Fruit fly (Drosophila melanogaster) whole organism, embryonic: ENCODE results near the gene CG11811.

Experiments
- Abd-B ChIP-seq: fragments of 200-800 bp; sonication (Bioruptor generic); optimal IDR thresholded peaks from 2 replicates; lab custom pipeline; 2018; ENCODE audit warnings: missing biosample characterization, mild to moderate bottlenecking, missing genetic modification characterization, moderate library complexity
- Ada2b ChIP-seq: fragments of 200-800 bp; sonication (Bioruptor generic); IDR thresholded peaks from 2 replicates; pipeline ENCODE4 v1.3.6; 2022; ENCODE audit warnings: missing biosample characterization, missing genetic modification characterization
- Asciz ChIP-seq: fragments of 200-800 bp; sonication (Bioruptor generic); optimal IDR thresholded peaks from 2 replicates; lab custom pipeline; 2017; ENCODE audit warnings: missing biosample characterization, mild to moderate bottlenecking, missing genetic modification characterization, missing genetic modification reagents
- Atf6 ChIP-seq: fragments of 200-800 bp; sonication (Bioruptor generic); IDR thresholded peaks from 2 replicates; pipeline ENCODE4 v1.3.6; 2022; ENCODE audit warnings: missing biosample characterization, missing genetic modification characterization
- B-H1 ChIP-seq: fragments of 200-800 bp; sonication (Bioruptor generic); IDR thresholded peaks from 3 replicates; pipeline ENCODE4 v1.3.6; 2022; ENCODE audit warnings: missing biosample characterization, missing genetic modification characterization
- CG1024 ChIP-seq: fragments of 200-800 bp; sonication (Bioruptor generic); IDR thresholded peaks from 2 replicates; pipeline ENCODE4 v1.3.6; 2022; ENCODE audit warnings: missing biosample characterization, missing genetic modification characterization
- CG10274 ChIP-seq: fragments of 200-800 bp; sonication (Bioruptor generic); optimal IDR thresholded peaks from 3 replicates; lab custom pipeline; 2017; ENCODE audit warnings: missing biosample characterization, mild to moderate bottlenecking, missing genetic modification characterization
- CG11085 ChIP-seq: fragments of 200-800 bp; sonication (Bioruptor generic); IDR thresholded peaks from 2 replicates; pipeline ENCODE4 v1.3.6; 2022; ENCODE audit warnings: missing biosample characterization, missing genetic modification characterization
- CG11723 ChIP-seq: fragments of 200-800 bp; sonication (Bioruptor generic); optimal IDR thresholded peaks from 2 replicates; lab custom pipeline; 2017; ENCODE audit warnings: missing biosample characterization, mild to moderate bottlenecking, missing genetic modification characterization
- CG16779 ChIP-seq: fragments of 200-800 bp; sonication (Bioruptor generic); IDR thresholded peaks from 2 replicates; pipeline ENCODE4 v1.3.6; 2022; ENCODE audit warnings: missing biosample characterization, missing genetic modification characterization
- CG16863 ChIP-seq: fragments of 200-800 bp; sonication (Bioruptor generic); optimal IDR thresholded peaks from 3 replicates; lab custom pipeline; 2016; ENCODE audit warnings: missing biosample characterization, missing genetic modification characterization
- CG17568 ChIP-seq: fragments of 200-800 bp; sonication (Bioruptor generic); optimal IDR thresholded peaks from 2 replicates; lab custom pipeline; 2018; ENCODE audit warnings: missing biosample characterization, mild to moderate bottlenecking, missing genetic modification characterization, moderate library complexity
- CG1792 ChIP-seq: fragments of 200-800 bp; sonication (Bioruptor generic); optimal IDR thresholded peaks from 2 replicates; lab custom pipeline; 2016; ENCODE audit warnings: missing biosample characterization, missing genetic modification characterization
- CG18262 ChIP-seq: fragments of 200-800 bp; optimal IDR thresholded peaks from 3 replicates; lab custom pipeline; 2019; ENCODE audit warnings: missing biosample characterization, mild to moderate bottlenecking, missing genetic modification characterization, moderate library complexity
- CG31224 ChIP-seq: fragments of 200-800 bp; sonication (Bioruptor generic); IDR thresholded peaks from 2 replicates; pipeline ENCODE4 v1.3.6; 2022; ENCODE audit warnings: missing biosample characterization, missing genetic modification characterization
- CG42726 ChIP-seq: fragments of 200-800 bp; sonication (Bioruptor generic); IDR thresholded peaks from 2 replicates; pipeline ENCODE4 v1.3.6; 2022; ENCODE audit warnings: missing biosample characterization, missing genetic modification characterization; ENCODE audit not compliant: partially characterized antibody
- CG4424 ChIP-seq: fragments of 200-800 bp; sonication (Bioruptor generic); optimal IDR thresholded peaks from 3 replicates; lab custom pipeline; 2016; ENCODE audit warnings: missing biosample characterization, missing genetic modification characterization
- CG8359 ChIP-seq: fragments of 200-800 bp; sonication (Bioruptor generic); optimal IDR thresholded peaks from 2 replicates; lab custom pipeline; 2017; ENCODE audit warnings: missing biosample characterization, mild to moderate bottlenecking, missing genetic modification characterization, borderline replicate concordance
- E2f1 ChIP-seq: fragments of 200-800 bp; sonication (Bioruptor generic); IDR thresholded peaks from 2 replicates; pipeline ENCODE4 v1.3.6; 2022; ENCODE audit warnings: missing biosample characterization, missing genetic modification characterization
- Ets65A ChIP-seq: fragments of 200-800 bp; sonication (Bioruptor generic); peaks from one replicate; lab custom pipeline; 2016; ENCODE audit warnings: missing biosample characterization, missing genetic modification characterization
- Hr39 ChIP-seq: fragments of >200 bp; optimal IDR thresholded peaks from 2 replicates; lab custom pipeline; 2017
- Max ChIP-seq: fragments of 200-800 bp; sonication (Bioruptor generic); optimal IDR thresholded peaks from 2 replicates; lab custom pipeline; 2016; ENCODE audit warnings: missing biosample characterization, mild to moderate bottlenecking, missing genetic modification characterization
- Mrtf ChIP-seq: fragments of 200-800 bp; sonication (Bioruptor generic); IDR thresholded peaks from 3 replicates; pipeline ENCODE4 v1.3.6; 2022; ENCODE audit warnings: missing biosample characterization, missing genetic modification characterization
- Poxn ChIP-seq: fragments of 200-800 bp; sonication (Bioruptor generic); IDR thresholded peaks from 2 replicates; pipeline ENCODE4 v1.3.6; 2022; ENCODE audit warnings: missing biosample characterization, missing genetic modification characterization
- Sry-β ChIP-seq: fragments of 200-800 bp; sonication (Bioruptor generic); optimal IDR thresholded peaks from 2 replicates; lab custom pipeline; 2018; ENCODE audit warnings: missing biosample characterization, mild to moderate bottlenecking, missing genetic modification characterization, moderate library complexity
- Taf1 ChIP-seq: fragments of 200-800 bp; sonication (Bioruptor generic); IDR thresholded peaks from 2 replicates; pipeline ENCODE4 v1.3.6; 2022; ENCODE audit warnings: missing biosample characterization, missing genetic modification characterization
- Usf ChIP-seq: fragments of 200-800 bp; sonication (Bioruptor generic); optimal IDR thresholded peaks from 2 replicates; lab custom pipeline; 2017; ENCODE audit warnings: missing genotype, missing biosample characterization, missing genetic modification characterization
- abd-A ChIP-seq: fragments of 200-800 bp; sonication (Bioruptor generic); optimal IDR thresholded peaks from 3 replicates; lab custom pipeline; 2019; ENCODE audit warnings: missing biosample characterization, mild to moderate bottlenecking, missing genetic modification characterization, moderate library complexity
- bsh ChIP-seq, 2 experiments: fragments of 200-800 bp; sonication (Bioruptor generic); optimal IDR thresholded peaks; 2 replicates each; lab custom pipeline; 2017 to 2018; ENCODE audit warnings: mild to moderate bottlenecking in 2 of 2, missing biosample characterization in 2 of 2, missing genetic modification characterization in 2 of 2, moderate library complexity in 1 of 2
- cato ChIP-seq: fragments of 200-800 bp; sonication (Bioruptor generic); optimal IDR thresholded peaks from 2 replicates; lab custom pipeline; 2016; ENCODE audit warnings: missing biosample characterization, missing genetic modification characterization, borderline replicate concordance
- cwo ChIP-seq: fragments of 200-800 bp; sonication (Bioruptor generic); optimal IDR thresholded peaks from 3 replicates; lab custom pipeline; 2017; ENCODE audit warnings: missing biosample characterization, missing genetic modification characterization, mild to moderate bottlenecking, moderate library complexity, missing genetic modification reagents
- danr ChIP-seq: fragments of 200-800 bp; sonication (Bioruptor generic); IDR thresholded peaks from 2 replicates; pipeline ENCODE4 v1.3.6; 2022; ENCODE audit warnings: missing biosample characterization, missing genetic modification characterization
- ewg ChIP-seq: fragments of 200-800 bp; sonication (Bioruptor generic); optimal IDR thresholded peaks from 3 replicates; lab custom pipeline; 2017; ENCODE audit warnings: mild to moderate bottlenecking, missing biosample characterization, missing genetic modification reagents, missing genetic modification characterization
- fd64A ChIP-seq: fragments of 200-800 bp; sonication (Bioruptor generic); optimal IDR thresholded peaks from 3 replicates; lab custom pipeline; 2018; ENCODE audit warnings: missing biosample characterization, mild to moderate bottlenecking, missing genetic modification characterization
- inv ChIP-seq: fragments of 200-800 bp; sonication (Bioruptor generic); IDR thresholded peaks from 2 replicates; pipeline ENCODE4 v1.3.6; 2022; ENCODE audit warnings: missing biosample characterization, missing genetic modification characterization; ENCODE audit not compliant: partially characterized antibody
- ken ChIP-seq: fragments of 200-800 bp; sonication (Bioruptor generic); IDR thresholded peaks from 3 replicates; pipeline ENCODE4 v1.3.6; 2022; ENCODE audit warnings: missing biosample characterization, missing genetic modification characterization
- mirr ChIP-seq: fragments of 200-800 bp; sonication (Bioruptor generic); optimal IDR thresholded peaks from 3 replicates; lab custom pipeline; 2018; ENCODE audit warnings: missing biosample characterization, mild to moderate bottlenecking, missing genetic modification characterization
- org-1 ChIP-seq: fragments of 200-800 bp; sonication (Bioruptor generic); optimal IDR thresholded peaks from 2 replicates; lab custom pipeline; 2017; ENCODE audit warnings: missing biosample characterization, missing genetic modification characterization
- pfk ChIP-seq: fragments of 200-800 bp; sonication (Bioruptor generic); optimal IDR thresholded peaks from 2 replicates; lab custom pipeline; 2018; ENCODE audit warnings: missing biosample characterization, mild to moderate bottlenecking, missing genetic modification characterization, moderate library complexity
- phol ChIP-seq: fragments of 200-800 bp; sonication (Bioruptor generic); optimal IDR thresholded peaks from 3 replicates; lab custom pipeline; 2018; ENCODE audit warnings: missing biosample characterization, mild to moderate bottlenecking, missing genetic modification characterization, moderate library complexity
- row ChIP-seq: fragments of 200-800 bp; sonication (Bioruptor generic); IDR thresholded peaks from 3 replicates; pipeline ENCODE4 v1.3.6; 2022; ENCODE audit warnings: missing biosample characterization, missing genetic modification characterization
- salm ChIP-seq: fragments of 200-800 bp; sonication (Bioruptor generic); optimal IDR thresholded peaks from 2 replicates; lab custom pipeline; 2018; ENCODE audit warnings: missing biosample characterization, mild to moderate bottlenecking, missing genetic modification characterization
- sc ChIP-seq, 3 experiments: fragments of >200 bp in 2 of 3; fragments of 200-800 bp in 1 of 3; sonication (Bioruptor generic) in 1 of 3; optimal IDR thresholded peaks; 2 replicates in 2 of 3; 3 replicates in 1 of 3; lab custom pipeline; 2017; ENCODE audit warnings: mild to moderate bottlenecking in 1 of 3, missing biosample characterization in 1 of 3, missing genetic modification characterization in 1 of 3, missing genetic modification reagents in 1 of 3
- scrt ChIP-seq: fragments of 200-800 bp; sonication (Bioruptor generic); optimal IDR thresholded peaks from 2 replicates; lab custom pipeline; 2018; ENCODE audit warnings: missing biosample characterization, mild to moderate bottlenecking, missing genetic modification characterization, moderate library complexity
- toy ChIP-seq: fragments of 200-800 bp; sonication (Bioruptor generic); IDR thresholded peaks from 2 replicates; pipeline ENCODE4 v1.3.6; 2022; ENCODE audit warnings: missing biosample characterization, missing genetic modification characterization
- ttk ChIP-seq: fragments of 200-800 bp; sonication (Bioruptor generic); IDR thresholded peaks from 2 replicates; pipeline ENCODE4 v2.1.2; 2022; ENCODE audit warnings: missing biosample characterization, missing genetic modification characterization
- wdn ChIP-seq: fragments of 200-800 bp; sonication (Bioruptor generic); IDR thresholded peaks from 2 replicates; pipeline ENCODE4 v1.3.6; 2022; ENCODE audit warnings: missing biosample characterization, missing genetic modification characterization
- zen ChIP-seq: fragments of 200-800 bp; sonication (Bioruptor generic); optimal IDR thresholded peaks from 3 replicates; lab custom pipeline; 2018; ENCODE audit warnings: missing biosample characterization, mild to moderate bottlenecking, missing genetic modification characterization, moderate library complexity

CG11811 gene

DNA sequence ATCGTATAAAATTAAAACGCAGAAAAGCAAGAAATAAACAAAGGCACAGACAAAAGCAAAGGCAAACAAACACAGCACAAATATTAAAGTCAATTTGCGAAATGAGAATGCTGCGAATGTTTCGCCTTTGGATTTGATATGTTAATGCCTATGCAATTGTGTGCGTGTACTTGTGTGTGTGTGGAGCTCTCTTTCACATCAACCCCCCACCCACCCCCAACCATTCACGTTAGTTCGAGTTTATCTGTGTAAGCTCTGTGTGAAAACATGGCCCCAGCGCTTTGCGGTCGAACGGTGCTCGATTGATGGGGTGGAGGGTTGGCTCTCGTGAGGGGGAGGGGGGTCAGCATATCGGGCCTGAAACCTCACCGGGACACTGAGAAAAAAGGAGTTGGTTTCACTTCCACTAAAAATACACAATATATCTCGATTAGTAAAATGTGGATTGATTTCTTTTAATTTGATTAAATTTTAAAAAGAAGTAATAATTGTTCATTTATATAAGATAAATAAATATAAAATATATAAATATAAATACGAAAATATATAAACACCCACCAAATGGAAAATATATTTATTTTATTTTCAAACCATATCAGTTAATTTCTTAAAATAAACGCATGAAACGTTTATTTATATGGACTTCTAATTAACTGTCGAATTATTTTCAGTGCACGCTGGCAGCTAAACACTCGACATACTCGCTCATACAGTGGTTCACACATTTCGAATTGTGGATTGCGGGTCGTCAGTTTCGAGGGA lies 47.7 kb downstream of the CG11811 start (continued):
- no peak for TF ChIP-seq Max (GFP tag; lab: Kevin White, UChicago)
- peak; percentile 22 for TF ChIP-seq CG10274
- TF ChIP-seq zen, result peak; percentile 55
- peak; percentile 73 for TF ChIP-seq B-H1
- TF ChIP-seq Usf (GFP tag; lab: Kevin White, UChicago), result peak; percentile 73
- peak; percentile 65; the same call in 1 of the 2 replicates for TF ChIP-seq danr (GFP tag; lab: Robert Waterston, UW)
- TF ChIP-seq inv, result no peak
- TF ChIP-seq CG18262, result peak; percentile 93
- no peak for TF ChIP-seq sc (optimal IDR thresholded peaks at IDR 0.05; lab: Kevin White, UChicago)
- TF ChIP-seq sc (GFP tag; optimal IDR thresholded peaks at IDR 0.05; lab: Kevin White, UChicago), result peak; percentile 53
- TF ChIP-seq bsh (GFP tag; optimal IDR thresholded peaks at IDR 0.05; lab: Kevin White, UChicago), result peak in 1 of 2 experiments; percentile 77
- TF ChIP-seq mirr (GFP tag; lab: Kevin White, UChicago), result peak; percentile 93
- TF ChIP-seq CG4424 (GFP tag; lab: Kevin White, UChicago), result peak; percentile 62
- no peak for TF ChIP-seq CG1792 (GFP tag; lab: Kevin White, UChicago)
- peak; percentile 19 for TF ChIP-seq CG11723 (GFP tag; lab: Kevin White, UChicago)
- TF ChIP-seq Taf1 (GFP tag; lab: Robert Waterston, UW), result peak; percentile 69
- TF ChIP-seq abd-A, result peak; percentile 91
- TF ChIP-seq Poxn (GFP tag; lab: Robert Waterston, UW), result peak; percentile 49
- peak; percentile 59 for TF ChIP-seq CG11085
- peak; percentile 85 for TF ChIP-seq Asciz (GFP tag; lab: Kevin White, UChicago)
- TF ChIP-seq CG1024 (GFP tag; lab: Robert Waterston, UW), result peak; percentile 8; the same call in 1 of the 2 replicates
- TF ChIP-seq Mrtf (GFP tag; lab: Robert Waterston, UW), result peak; percentile 67; the same call in 2 of the 3 replicates
- TF ChIP-seq Ada2b (GFP tag; lab: Robert Waterston, UW), result peak; percentile 64
- peak; percentile 85 for TF ChIP-seq E2f1 (GFP tag; lab: Robert Waterston, UW)
- peak; percentile 85 for TF ChIP-seq Abd-B
- no peak; the same call in 1 of the 2 replicates for TF ChIP-seq Atf6 (GFP tag; lab: Robert Waterston, UW)
- no peak for TF ChIP-seq Hr39
- peak; percentile 40; the same call in 2 of the 3 replicates for TF ChIP-seq ken
- TF ChIP-seq cwo (GFP tag; lab: Kevin White, UChicago), result peak; percentile 88
- peak; percentile 60 for TF ChIP-seq scrt (GFP tag; lab: Kevin White, UChicago)
- no peak for TF ChIP-seq pfk (GFP tag; lab: Kevin White, UChicago)
- TF ChIP-seq CG16779, result 0 out of 2 replicates have a peak, but pooled peaks have one; percentile 52
- peak; percentile 54; the same call in 1 of the 2 replicates for TF ChIP-seq toy (GFP tag; lab: Robert Waterston, UW)
- TF ChIP-seq CG42726 (GFP tag; lab: Robert Waterston, UW), result no peak
- TF ChIP-seq CG17568 (GFP tag; lab: Kevin White, UChicago), result peak; percentile 6
- peak; percentile 92 for TF ChIP-seq phol
- TF ChIP-seq Ets65A (GFP tag; lab: Kevin White, UChicago), result peak; percentile 86
- TF ChIP-seq CG31224 (GFP tag; lab: Robert Waterston, UW), result peak; percentile 52
- TF ChIP-seq Sry-β (GFP tag; lab: Kevin White, UChicago), result peak; percentile 29
- TF ChIP-seq cato (GFP tag; lab: Kevin White, UChicago), result peak; percentile 11
- peak; percentile 29 for TF ChIP-seq CG8359 (GFP tag; lab: Kevin White, UChicago)
- TF ChIP-seq CG16863 (GFP tag; lab: Kevin White, UChicago), result no peak
- no peak for TF ChIP-seq fd64A
- peak; percentile 78 for TF ChIP-seq row (GFP tag; lab: Robert Waterston, UW)
- peak; percentile 56 for TF ChIP-seq wdn (GFP tag; lab: Robert Waterston, UW)
- TF ChIP-seq ttk, result peak; percentile 79
- TF ChIP-seq ewg (GFP tag; lab: Kevin White, UChicago), result peak; percentile 62
- peak; percentile 16 for TF ChIP-seq org-1 (GFP tag; lab: Kevin White, UChicago)
- TF ChIP-seq salm (tag; lab: Kevin White, UChicago), result peak; percentile 38
